Worm (Caenorhabditis elegans): Measurements from ENCODE around the gene W06D11.2.
A peak's percentile ranks its signal among the peaks of the same experiment; 100 is the strongest.

Gene W06D11.2

DNA sequence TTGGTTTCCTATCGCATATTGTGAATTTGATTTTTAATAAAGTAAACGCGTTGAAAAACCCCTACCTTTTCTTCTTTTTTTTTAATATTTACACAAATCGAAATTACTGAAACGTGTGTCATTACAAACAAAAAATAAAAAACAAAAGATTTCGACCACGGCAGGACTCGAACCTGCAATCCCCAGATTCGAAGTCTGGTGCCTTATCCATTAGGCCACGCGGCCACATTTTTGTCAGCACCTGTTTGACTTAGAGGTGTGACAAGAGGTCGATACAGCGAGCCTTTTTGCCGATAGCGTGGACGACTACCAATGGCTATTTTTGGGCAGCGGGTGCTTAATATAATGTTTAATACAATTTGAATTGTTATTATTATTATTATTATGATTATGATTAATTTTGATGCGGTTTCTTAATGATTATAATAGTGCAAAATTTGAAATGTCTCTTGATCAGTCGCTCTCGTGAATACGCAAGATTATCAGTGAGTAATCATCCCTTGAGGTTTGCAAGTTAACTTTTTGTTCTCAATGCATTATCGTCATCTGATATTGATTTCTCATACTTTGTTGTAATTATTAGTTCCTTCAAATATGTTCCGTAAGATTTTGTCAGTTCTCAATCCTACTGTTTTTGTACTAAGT lies 41.4 kb upstream of the W06D11.2 start, which contains the start of gene srd-44:
srd-44 (plus strand) TSS at position 595 of the 645 bp plus-strand sequence.
- TF ChIP-seq lag-1 (GFP tag; IDR thresholded peaks at IDR 0.05) (no peak), hmg-20 (GFP tag; IDR thresholded peaks at IDR 0.05) (peak; percentile 60; the same call in 1 of the 2 replicates), cebp-1 (GFP tag; IDR thresholded peaks at IDR 0.05) (no peak), cebp-1 (tag; optimal IDR thresholded peaks at IDR 0.05) (no peak), dox-1 (GFP tag; IDR thresholded peaks at IDR 0.05) (no peak; the same call in 1 of the 2 replicates), rcor-1 (GFP tag; IDR thresholded peaks at IDR 0.05) (peak; percentile 62; the same call in 1 of the 2 replicates), lsl-1 (GFP tag; optimal IDR thresholded peaks at IDR 0.05) (no peak), nhr-179 (tag; optimal IDR thresholded peaks at IDR 0.05) (no peak), lin-54 (GFP tag; optimal IDR thresholded peaks at IDR 0.05) (no peak), ztf-6 (GFP tag; IDR thresholded peaks at IDR 0.05) (0 out of 2 replicates have a peak, but pooled peaks have one; percentile 22), rec-8 (tag; optimal IDR thresholded peaks at IDR 0.05) (peak; percentile 42 to 56), snpc-1.1 (tag; optimal IDR thresholded peaks at IDR 0.05; ENCODE audit: insufficient read depth) (peak; percentile 18), lin-26 (GFP tag; IDR thresholded peaks at IDR 0.05) (peak; percentile 86), tbp1 (GFP tag; optimal IDR thresholded peaks at IDR 0.05) (peak; percentile 95), pbrm-1 (GFP tag; IDR thresholded peaks at IDR 0.05) (peak; percentile 83), hrde-1 (tag; optimal IDR thresholded peaks at IDR 0.05; ENCODE audit: borderline replicate concordance) (peak; percentile 26), ztf-26 (tag; optimal IDR thresholded peaks at IDR 0.05) (peak; percentile 63), madf-10 (tag; optimal IDR thresholded peaks at IDR 0.05) (peak; percentile 36), let-607 (tag; optimal IDR thresholded peaks at IDR 0.05) (no peak), C17E4.6 (GFP tag; IDR thresholded peaks at IDR 0.05) (no peak), unc-130 (GFP tag; optimal IDR thresholded peaks at IDR 0.05) (peak; percentile 18), T07F8.4 (tag; optimal IDR thresholded peaks at IDR 0.05) (peak; percentile 52), mxl-1 (tag; optimal IDR thresholded peaks at IDR 0.05) (peak; percentile 48), lsy-27 (tag; optimal IDR thresholded peaks at IDR 0.05; ENCODE audit: borderline replicate concordance, insufficient read depth) (no peak), snpc-3.4 (tag; optimal IDR thresholded peaks at IDR 0.05) (peak; percentile 40), Y56A3A.18 (GFP tag; IDR thresholded peaks at IDR 0.05) (no peak), athp-1 (tag; optimal IDR thresholded peaks at IDR 0.05) (peak; percentile 45), nhr-90 (tag; optimal IDR thresholded peaks at IDR 0.05) (peak; percentile 58), rpc-1 (optimal IDR thresholded peaks at IDR 0.05) (peak; percentile 72), rpc-1 (tag; optimal IDR thresholded peaks at IDR 0.05) (peak; percentile 85), ztf-25 (GFP tag; IDR thresholded peaks at IDR 0.05) (0 out of 2 replicates have a peak, but pooled peaks have one; percentile 76), ztf-18 (tag; optimal IDR thresholded peaks at IDR 0.05) (peak; percentile 30), B0336.3 (GFP tag; IDR thresholded peaks at IDR 0.05) (no peak), nfyb-1 (GFP tag; IDR thresholded peaks at IDR 0.05) (0 out of 2 replicates have a peak, but pooled peaks have one; percentile 45), him-1 (tag; optimal IDR thresholded peaks at IDR 0.05) (peak; percentile 72), ceh-40 (GFP tag; IDR thresholded peaks at IDR 0.05) (peak; percentile 72; the same call in 1 of the 2 replicates), snpc-1.3 (tag; optimal IDR thresholded peaks at IDR 0.05; ENCODE audit: insufficient read depth) (peak; percentile 64), B0035.1 (tag; optimal IDR thresholded peaks at IDR 0.05) (peak; percentile 16), ZK185.1 (tag; optimal IDR thresholded peaks at IDR 0.05; ENCODE audit: poor library complexity, severe bottlenecking) (peak; percentile 83), die-1 (tag; optimal IDR thresholded peaks at IDR 0.05) (peak; percentile 71), snpc-4 (GFP tag; optimal IDR thresholded peaks at IDR 0.05) (peak; percentile 56), snpc-4 (tag; optimal IDR thresholded peaks at IDR 0.05) (no peak), B0261.1 (tag; optimal IDR thresholded peaks at IDR 0.05) (peak; percentile 93), akir-1 (GFP tag; optimal IDR thresholded peaks at IDR 0.05) (no peak), ceh-100 (GFP tag; IDR thresholded peaks at IDR 0.05) (no peak)

Measured in whole organism, young adult.